Worm (Caenorhabditis elegans): Measurements from ENCODE around the gene T22D1.5.

DNA sequence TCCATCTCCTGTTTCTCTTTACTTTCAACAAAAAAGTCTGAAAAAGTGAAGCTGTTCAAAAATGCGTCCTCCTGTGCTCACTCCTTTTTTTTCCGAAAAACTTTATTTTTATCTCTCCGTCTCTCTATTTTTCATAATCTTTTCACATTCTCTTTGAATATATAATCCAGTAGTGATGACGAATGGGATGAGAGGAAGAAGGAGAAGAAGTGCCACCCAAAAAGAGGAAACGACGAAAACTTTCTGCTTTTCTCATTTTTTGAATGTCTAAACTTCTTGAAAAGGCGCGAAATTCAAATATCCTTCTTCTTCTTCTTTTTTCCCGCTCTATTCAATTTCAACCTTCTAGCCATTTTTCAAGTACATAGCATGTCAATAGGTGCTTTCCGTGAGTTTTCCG lies 50.9 kb downstream of the T22D1.5 start:
- TF ChIP-seq sptf-1 (tag; optimal IDR thresholded peaks at IDR 0.05) (no peak), lir-3 (tag; optimal IDR thresholded peaks at IDR 0.05; ENCODE audit: poor library complexity) (no peak), elt-2 (tag; optimal IDR thresholded peaks at IDR 0.05) (no peak), skn-1 (tag; optimal IDR thresholded peaks at IDR 0.05) (no peak), swsn-7 (tag; optimal IDR thresholded peaks at IDR 0.05) (no peak), ceh-82 (tag; optimal IDR thresholded peaks at IDR 0.05) (no peak)
